Fruit fly (Drosophila melanogaster): ENCODE measurements around the gene Ak3.

Ak3 gene

dm6 chr3R:10872148-10872783 lies 17.1 kb downstream of the Ak3 start, which contains the start of gene Fdh (continued):
- TF ChIP-seq CG34406 (GFP tag; optimal IDR thresholded peaks at IDR 0.05) (peak; percentile 54), CG9139 (GFP tag; optimal IDR thresholded peaks at IDR 0.05) (no peak), CG7368 (GFP tag; optimal IDR thresholded peaks at IDR 0.05) (peak; percentile 18), pdm3 (GFP tag; optimal IDR thresholded peaks at IDR 0.05) (no peak), svp (GFP tag) (peak; percentile 79), CG6792 (GFP tag; optimal IDR thresholded peaks at IDR 0.05) (peak; percentile 46), Gug (GFP tag; IDR thresholded peaks at IDR 0.05) (no peak), esn (GFP tag; optimal IDR thresholded peaks at IDR 0.05) (peak; percentile 70), CG11294 (GFP tag; IDR thresholded peaks at IDR 0.05) (no peak)

- TF ChIP-seq svp (GFP tag), result peak; percentile 93
- no peak for TF ChIP-seq Sox15 (GFP tag; optimal IDR thresholded peaks at IDR 0.05)
- TF ChIP-seq CG3032 (tag; optimal IDR thresholded peaks at IDR 0.05), result no peak
- no peak for TF ChIP-seq Hr4 (GFP tag; optimal IDR thresholded peaks at IDR 0.05)
- TF ChIP-seq net (GFP tag; optimal IDR thresholded peaks at IDR 0.05), result no peak
- no peak for TF ChIP-seq CG7368 (GFP tag; optimal IDR thresholded peaks at IDR 0.05)
- peak; percentile 79 for TF ChIP-seq vri (GFP tag; optimal IDR thresholded peaks at IDR 0.05)
- peak; percentile 40 for TF ChIP-seq dsx (GFP tag; optimal IDR thresholded peaks at IDR 0.05; ENCODE audit: poor library complexity, severe bottlenecking)
- no peak for TF ChIP-seq CG8319 (GFP tag; optimal IDR thresholded peaks at IDR 0.05)
These were observed 18.8 kb downstream of the Ak3 start for dm6 chr3R:10870561-10870960.

- no peak; the same call in 1 of the 2 replicates for TF ChIP-seq CG11294 (GFP tag; IDR thresholded peaks at IDR 0.05)
- TF ChIP-seq fd85E (GFP tag; optimal IDR thresholded peaks at IDR 0.05), result no peak
- TF ChIP-seq esn (GFP tag; optimal IDR thresholded peaks at IDR 0.05), result peak; percentile 10
- no peak for TF ChIP-seq CG6276 (GFP tag; optimal IDR thresholded peaks at IDR 0.05)
- no peak for TF ChIP-seq Eip75B (GFP tag; optimal IDR thresholded peaks at IDR 0.05)
- no peak for TF ChIP-seq Lpt (GFP tag; optimal IDR thresholded peaks at IDR 0.05)
- peak; percentile 63 for TF ChIP-seq fkh (GFP tag; optimal IDR thresholded peaks at IDR 0.05)
- TF ChIP-seq Eip78C (GFP tag), result no peak
- peak; percentile 58 for TF ChIP-seq Sox14 (GFP tag; optimal IDR thresholded peaks at IDR 0.05)
- no peak for TF ChIP-seq fd59A (GFP tag; optimal IDR thresholded peaks at IDR 0.05)
- no peak for TF ChIP-seq CG11762 (GFP tag; optimal IDR thresholded peaks at IDR 0.05; ENCODE audit: insufficient read depth)
- no peak for TF ChIP-seq Gug (GFP tag; IDR thresholded peaks at IDR 0.05)
- no peak for TF ChIP-seq pdm3 (GFP tag; optimal IDR thresholded peaks at IDR 0.05)
- peak; percentile 31 for TF ChIP-seq net (GFP tag; optimal IDR thresholded peaks at IDR 0.05)
- no peak for TF ChIP-seq CG8119 (GFP tag; IDR thresholded peaks at IDR 0.05)
- no peak for TF ChIP-seq Ets21C (GFP tag; optimal IDR thresholded peaks at IDR 0.05)
- TF ChIP-seq CG15336 (GFP tag; IDR thresholded peaks at IDR 0.05), result peak; percentile 9; the same call in 1 of the 2 replicates
- no peak for TF ChIP-seq CG6854 (GFP tag; optimal IDR thresholded peaks at IDR 0.05)
- 0 out of 3 replicates have a peak, but pooled peaks have one; percentile 6 for TF ChIP-seq eg (GFP tag; IDR thresholded peaks at IDR 0.05)
- TF ChIP-seq salr (GFP tag; optimal IDR thresholded peaks at IDR 0.05), result no peak
- TF ChIP-seq CG31627 (GFP tag; optimal IDR thresholded peaks at IDR 0.05), result no peak
- TF ChIP-seq Sox15 (GFP tag; optimal IDR thresholded peaks at IDR 0.05), result no peak
- no peak for TF ChIP-seq spab (GFP tag; optimal IDR thresholded peaks at IDR 0.05)
- TF ChIP-seq CG3919 (GFP tag; optimal IDR thresholded peaks at IDR 0.05), result no peak
- no peak for TF ChIP-seq CG9139 (GFP tag; optimal IDR thresholded peaks at IDR 0.05)
- TF ChIP-seq CG10631 (GFP tag; optimal IDR thresholded peaks at IDR 0.05), result no peak
- no peak for TF ChIP-seq Blimp-1 (GFP tag; optimal IDR thresholded peaks at IDR 0.05)
- TF ChIP-seq OdsH (GFP tag; optimal IDR thresholded peaks at IDR 0.05), result no peak
- peak in 1 of 2 experiments; percentile 14 for TF ChIP-seq ss (GFP tag; optimal IDR thresholded peaks at IDR 0.05)
- TF ChIP-seq CG7368 (GFP tag; optimal IDR thresholded peaks at IDR 0.05), result no peak
These were observed 20.9 kb downstream of the Ak3 start, which contains the start of the genes SelR and Tsp86D for dm6 chr3R:10868427-10868962. TSS of gene SelR (minus strand) at chr3R:10868642. TSS of gene Tsp86D (plus strand) at chr3R:10868708.

Measured in whole organism, prepupa.